Worm (Caenorhabditis elegans): ENCODE results near the gene gmeb-3.

ce11 chrIII:3811375-3811924 lies 43.1 kb downstream of the gmeb-3 start:
- no peak for TF ChIP-seq sea-1 (GFP tag; conservative IDR thresholded peaks at IDR 0.05)
- TF ChIP-seq ama-1 (optimal IDR thresholded peaks at IDR 0.05): no peak
- no peak for TF ChIP-seq hnd-1 (tag; optimal IDR thresholded peaks at IDR 0.05)
- TF ChIP-seq tra-4 (tag; optimal IDR thresholded peaks at IDR 0.05): no peak
- TF ChIP-seq ceh-36 (tag; optimal IDR thresholded peaks at IDR 0.05): peak; percentile 59
- no peak for TF ChIP-seq B0310.2 (tag; optimal IDR thresholded peaks at IDR 0.05)
- TF ChIP-seq F13C5.2 (tag; optimal IDR thresholded peaks at IDR 0.05): no peak
- TF ChIP-seq pes-1 (GFP tag; IDR thresholded peaks at IDR 0.05): no peak
- TF ChIP-seq tbx-37 (GFP tag; conservative IDR thresholded peaks at IDR 0.05): no peak
- no peak for TF ChIP-seq hmg-4 (GFP tag; optimal IDR thresholded peaks at IDR 0.05)
- TF ChIP-seq tbx-11 (GFP tag; IDR thresholded peaks at IDR 0.05): no peak
